Fruit fly (Drosophila melanogaster): ENCODE results near the gene CG5421.
A peak's percentile ranks its signal among the peaks of the same experiment; 100 is the strongest.

CG5421 gene

dm6 chr2L:12482723-12483342 lies 34.9 kb upstream of the CG5421 start:
- TF ChIP-seq Hr83 (GFP tag; optimal IDR thresholded peaks at IDR 0.05; ENCODE audit: poor library complexity, severe bottlenecking) (peak; percentile 43), Jra (GFP tag; optimal IDR thresholded peaks at IDR 0.05) (no peak), Rel (GFP tag; optimal IDR thresholded peaks at IDR 0.05) (no peak), Rel (tag; optimal IDR thresholded peaks at IDR 0.05) (no peak), foxo (GFP tag; optimal IDR thresholded peaks at IDR 0.05) (no peak), N (GFP tag; optimal IDR thresholded peaks at IDR 0.05) (no peak), Dfd (GFP tag; optimal IDR thresholded peaks at IDR 0.05) (no peak), dl (GFP tag; optimal IDR thresholded peaks at IDR 0.05; ENCODE audit: insufficient read depth in 1 of 2, partially characterized antibody in 2 of 2) (peak; percentile 70 to 87), tai (GFP tag; optimal IDR thresholded peaks at IDR 0.05) (no peak), ey (GFP tag; optimal IDR thresholded peaks at IDR 0.05) (no peak), CG32264 (GFP tag; optimal IDR thresholded peaks at IDR 0.05) (no peak), HLH106 (tag; optimal IDR thresholded peaks at IDR 0.05) (no peak), Mio (GFP tag; optimal IDR thresholded peaks at IDR 0.05) (no peak), rgr (GFP tag; optimal IDR thresholded peaks at IDR 0.05) (no peak), woc (GFP tag; optimal IDR thresholded peaks at IDR 0.05) (no peak), OdsH (GFP tag; optimal IDR thresholded peaks at IDR 0.05) (no peak), br (GFP tag; optimal IDR thresholded peaks at IDR 0.05) (no peak), Dif (GFP tag; optimal IDR thresholded peaks at IDR 0.05; ENCODE audit: partially characterized antibody) (peak; percentile 95), sv (GFP tag; optimal IDR thresholded peaks at IDR 0.05) (no peak), Hr78 (GFP tag; optimal IDR thresholded peaks at IDR 0.05) (no peak), jim (GFP tag; optimal IDR thresholded peaks at IDR 0.05) (no peak), brk (GFP tag; optimal IDR thresholded peaks at IDR 0.05) (peak; percentile 56), sage (GFP tag; optimal IDR thresholded peaks at IDR 0.05) (peak; percentile 28), pan (optimal IDR thresholded peaks at IDR 0.05) (no peak), lola (GFP tag; optimal IDR thresholded peaks at IDR 0.05) (no peak), Vsx2 (GFP tag; optimal IDR thresholded peaks at IDR 0.05; ENCODE audit: partially characterized antibody) (peak; percentile 69), dmrt93B (GFP tag; optimal IDR thresholded peaks at IDR 0.05) (no peak), usp (GFP tag; optimal IDR thresholded peaks at IDR 0.05) (no peak), CrebA (GFP tag; optimal IDR thresholded peaks at IDR 0.05; ENCODE audit: borderline replicate concordance) (peak; percentile 4)

DNA sequence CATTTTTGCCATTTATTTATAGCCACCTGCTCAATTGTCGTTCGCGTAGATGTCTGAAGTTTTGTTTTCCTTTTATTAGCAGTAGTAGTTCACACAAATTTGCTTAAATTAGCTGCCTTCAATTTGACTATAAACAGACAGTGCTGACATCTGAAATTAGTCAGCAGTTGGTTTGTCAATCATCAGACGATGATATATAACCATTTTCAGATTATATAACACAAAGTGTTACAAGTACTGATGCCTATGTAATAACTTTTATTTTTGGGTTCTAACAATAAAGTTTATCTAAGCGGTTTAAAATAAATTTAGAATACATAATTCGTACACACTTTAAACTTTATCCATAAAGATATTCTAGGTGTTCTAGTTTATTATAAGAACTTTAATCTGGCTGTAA lies 33.8 kb upstream of the CG5421 start:
- TF ChIP-seq Mio (GFP tag; optimal IDR thresholded peaks at IDR 0.05) (no peak), rgr (GFP tag; optimal IDR thresholded peaks at IDR 0.05) (no peak), tai (GFP tag; optimal IDR thresholded peaks at IDR 0.05) (no peak), psq (GFP tag; optimal IDR thresholded peaks at IDR 0.05) (no peak), CG32264 (GFP tag; optimal IDR thresholded peaks at IDR 0.05) (no peak), Hnf4 (GFP tag; optimal IDR thresholded peaks at IDR 0.05) (no peak), Jra (GFP tag; optimal IDR thresholded peaks at IDR 0.05) (no peak), brk (GFP tag; optimal IDR thresholded peaks at IDR 0.05) (no peak), dmrt93B (GFP tag; optimal IDR thresholded peaks at IDR 0.05) (no peak), dl (GFP tag; optimal IDR thresholded peaks at IDR 0.05; ENCODE audit: insufficient read depth in 1 of 2, partially characterized antibody in 2 of 2) (no peak), Hr78 (GFP tag; optimal IDR thresholded peaks at IDR 0.05) (no peak), ey (GFP tag; optimal IDR thresholded peaks at IDR 0.05) (no peak), N (GFP tag; optimal IDR thresholded peaks at IDR 0.05) (no peak), usp (GFP tag; optimal IDR thresholded peaks at IDR 0.05) (no peak), GATAd (GFP tag; optimal IDR thresholded peaks at IDR 0.05) (no peak), Dfd (GFP tag; optimal IDR thresholded peaks at IDR 0.05) (no peak), Dif (GFP tag; optimal IDR thresholded peaks at IDR 0.05; ENCODE audit: partially characterized antibody) (no peak), jim (GFP tag; optimal IDR thresholded peaks at IDR 0.05) (no peak)

- no peak for TF ChIP-seq OdsH (GFP tag; optimal IDR thresholded peaks at IDR 0.05)
- TF ChIP-seq psq (GFP tag; optimal IDR thresholded peaks at IDR 0.05): peak; percentile 23
Observed at dm6 chr2L:12480846-12481245, 32.9 kb upstream of the CG5421 start.

- TF ChIP-seq br (GFP tag; optimal IDR thresholded peaks at IDR 0.05) (no peak), woc (GFP tag; optimal IDR thresholded peaks at IDR 0.05) (no peak), Vsx2 (GFP tag; optimal IDR thresholded peaks at IDR 0.05; ENCODE audit: partially characterized antibody) (no peak), brk (GFP tag; optimal IDR thresholded peaks at IDR 0.05) (no peak), Hnf4 (GFP tag; optimal IDR thresholded peaks at IDR 0.05) (no peak), ey (GFP tag; optimal IDR thresholded peaks at IDR 0.05) (no peak), CG9705 (GFP tag; optimal IDR thresholded peaks at IDR 0.05) (no peak), fru (GFP tag; optimal IDR thresholded peaks at IDR 0.05) (no peak), GATAd (GFP tag; optimal IDR thresholded peaks at IDR 0.05) (no peak), N (GFP tag; optimal IDR thresholded peaks at IDR 0.05) (no peak), sv (GFP tag; optimal IDR thresholded peaks at IDR 0.05) (no peak), lola (GFP tag; optimal IDR thresholded peaks at IDR 0.05) (no peak)
Observed at dm6 chr2L:12479994-12480393, 32.1 kb upstream of the CG5421 start.
